Fruit fly (Drosophila melanogaster): ENCODE data around the gene Nfs1.

Nfs1 gene

DNA sequence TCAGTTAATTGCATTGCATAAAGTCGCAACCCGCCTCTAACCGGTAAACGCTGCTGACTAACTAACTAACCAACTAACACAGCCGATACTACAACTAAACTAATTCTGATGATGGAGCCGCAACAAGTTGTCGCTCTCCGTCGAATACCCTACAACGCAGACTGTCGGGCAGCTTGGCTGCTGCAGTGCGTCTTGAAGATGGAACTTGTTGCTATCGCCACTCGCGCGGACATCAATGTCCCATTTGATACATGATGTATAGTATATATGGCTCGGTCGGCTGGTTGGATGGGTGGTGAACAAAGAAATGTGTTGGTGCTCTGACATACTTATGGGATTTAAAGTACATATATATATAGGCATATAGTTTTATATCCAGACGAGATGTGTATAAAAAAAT, 26.1 kb downstream of the Nfs1 start:
- no peak for TF ChIP-seq CG17801 (GFP tag; optimal IDR thresholded peaks at IDR 0.05; ENCODE audit: partially characterized antibody)

DNA sequence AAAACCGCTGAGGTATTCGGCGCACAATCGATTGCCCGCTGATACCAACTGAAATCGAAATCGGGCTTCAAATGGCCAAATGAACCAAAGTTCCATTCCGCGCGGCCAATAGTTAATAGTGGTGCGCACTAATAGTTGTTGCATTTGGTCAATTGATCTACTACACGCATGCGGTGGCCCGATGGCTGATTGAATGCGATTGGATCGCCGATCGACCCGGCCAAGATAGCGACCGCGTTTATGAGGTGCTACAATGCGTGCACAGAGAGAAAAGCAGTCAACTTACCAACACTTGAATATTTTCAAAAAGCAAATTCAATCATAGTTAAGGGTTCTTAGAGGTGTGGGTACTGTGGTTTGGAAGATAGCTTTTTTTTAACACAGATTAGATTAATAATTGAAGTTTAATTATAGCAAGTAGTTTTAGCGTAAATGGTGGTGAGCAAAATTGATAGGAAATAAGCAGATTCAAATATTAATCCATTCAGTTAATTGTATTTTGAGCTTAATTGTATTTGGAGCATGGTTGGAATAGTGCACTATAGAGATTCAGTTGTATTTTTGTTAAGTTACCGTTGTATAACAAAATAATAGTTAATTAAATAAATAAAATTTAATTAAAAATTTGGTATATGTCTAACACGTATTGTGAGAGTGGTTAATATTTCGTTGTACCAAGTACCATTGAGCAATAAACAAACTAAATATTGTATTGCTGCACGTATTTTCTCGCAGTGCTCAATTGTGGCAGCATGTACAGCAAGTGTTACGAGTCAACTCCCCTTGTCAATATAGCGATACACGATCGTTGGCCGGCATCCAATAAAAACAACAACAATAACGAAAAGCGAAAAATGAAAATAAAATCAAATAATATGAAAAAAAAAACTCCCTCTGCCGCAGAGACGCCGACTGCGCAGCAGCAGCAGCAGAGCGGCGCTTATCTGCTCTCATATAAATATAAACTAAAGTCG, 27.3 kb downstream of the Nfs1 start:
- TF ChIP-seq CG17801 (GFP tag; optimal IDR thresholded peaks at IDR 0.05; ENCODE audit: partially characterized antibody): peak; percentile 39

DNA sequence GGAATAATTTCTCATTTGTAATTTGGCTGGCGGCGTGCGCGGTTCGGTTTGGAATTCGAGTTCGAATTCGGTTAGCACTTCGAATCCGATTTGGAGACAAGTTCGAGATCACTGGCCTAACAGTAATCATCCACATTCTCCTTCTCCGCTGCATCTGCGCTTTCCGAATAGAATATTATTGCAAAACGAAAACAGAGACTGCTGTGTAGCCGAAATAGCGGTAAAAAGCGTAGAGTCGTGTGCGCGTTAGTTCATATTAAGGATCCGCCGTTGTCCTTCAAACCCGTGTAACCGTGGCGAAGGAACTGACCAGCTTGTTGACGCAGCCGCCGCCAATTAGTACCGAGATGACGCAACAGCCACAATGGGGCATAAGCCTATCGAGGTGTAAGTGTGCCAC, 28.0 kb downstream of the Nfs1 start, which contains the start of gene dmGlut:
Gene dmGlut (plus strand): TSS at position 4 of the 400 bp plus-strand sequence.
- no peak for TF ChIP-seq CG17801 (GFP tag; optimal IDR thresholded peaks at IDR 0.05; ENCODE audit: partially characterized antibody)

DNA sequence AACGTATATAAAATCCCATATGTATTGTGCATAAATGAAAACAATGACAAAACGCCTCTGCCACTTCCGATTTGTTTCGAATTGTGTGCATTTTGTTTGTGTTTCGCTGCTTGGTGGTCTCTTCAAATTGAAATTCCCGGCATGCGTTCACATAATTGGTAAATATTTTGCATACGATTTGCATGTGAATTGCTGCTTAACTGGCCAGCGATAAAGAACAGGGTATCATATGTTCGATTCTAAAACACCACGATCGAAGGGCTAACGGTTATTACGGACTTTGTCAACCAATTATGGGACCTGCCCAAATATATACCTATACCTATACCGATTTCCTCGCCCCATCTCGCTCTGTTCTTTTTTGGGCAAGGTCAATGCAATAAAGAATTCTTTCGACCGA, 28.6 kb downstream of the Nfs1 start:
- TF ChIP-seq CG17801 (GFP tag; optimal IDR thresholded peaks at IDR 0.05; ENCODE audit: partially characterized antibody): no peak

DNA sequence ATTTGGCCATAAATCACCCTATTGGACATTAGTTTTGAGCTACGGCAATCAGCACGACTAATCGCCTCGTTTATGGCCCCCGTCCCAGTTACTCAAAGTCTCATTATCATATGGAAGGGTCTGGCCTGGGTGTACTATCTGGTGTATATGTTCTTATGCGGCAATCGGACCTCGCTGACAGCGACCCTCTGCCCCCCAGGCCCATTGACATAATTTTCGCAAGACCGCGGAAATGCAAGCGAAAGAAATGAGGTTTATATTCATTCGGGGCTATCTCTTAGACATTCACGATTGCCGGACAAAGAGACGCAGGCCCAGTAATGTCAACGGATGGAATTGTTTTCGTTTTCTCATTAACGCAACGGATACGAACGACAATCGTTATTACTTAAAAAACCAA, 29.4 kb downstream of the Nfs1 start:
- no peak for TF ChIP-seq CG17801 (GFP tag; optimal IDR thresholded peaks at IDR 0.05; ENCODE audit: partially characterized antibody)

DNA sequence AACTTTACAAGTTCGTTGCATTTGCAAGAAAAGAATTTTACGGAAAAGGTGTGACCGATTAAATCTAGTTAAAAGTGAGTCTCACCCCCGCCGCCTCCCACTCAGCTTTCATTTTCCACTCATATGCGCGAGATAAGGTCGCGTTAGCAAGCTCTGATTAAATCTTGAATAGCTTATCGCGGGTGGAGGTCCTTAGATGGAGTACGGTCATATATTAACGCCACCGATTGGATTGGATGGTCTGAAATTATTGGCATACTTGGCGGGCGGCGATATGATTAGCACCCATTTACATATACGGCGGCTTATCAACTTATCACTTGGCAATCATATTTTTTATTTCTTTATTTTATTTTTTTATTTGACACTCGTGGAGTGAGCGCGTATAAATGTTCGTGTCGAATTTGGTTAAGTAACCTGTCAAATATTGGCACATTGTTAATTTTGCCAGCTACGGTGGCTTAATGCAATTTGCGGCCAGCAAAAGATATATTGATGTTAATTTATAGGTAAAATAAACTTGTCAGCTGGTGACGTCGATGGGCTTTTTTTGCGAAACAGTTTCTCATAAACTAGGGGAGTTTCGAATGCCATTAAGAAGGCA, 30.2 kb downstream of the Nfs1 start:
- TF ChIP-seq CG17801 (GFP tag; optimal IDR thresholded peaks at IDR 0.05; ENCODE audit: partially characterized antibody): no peak

DNA sequence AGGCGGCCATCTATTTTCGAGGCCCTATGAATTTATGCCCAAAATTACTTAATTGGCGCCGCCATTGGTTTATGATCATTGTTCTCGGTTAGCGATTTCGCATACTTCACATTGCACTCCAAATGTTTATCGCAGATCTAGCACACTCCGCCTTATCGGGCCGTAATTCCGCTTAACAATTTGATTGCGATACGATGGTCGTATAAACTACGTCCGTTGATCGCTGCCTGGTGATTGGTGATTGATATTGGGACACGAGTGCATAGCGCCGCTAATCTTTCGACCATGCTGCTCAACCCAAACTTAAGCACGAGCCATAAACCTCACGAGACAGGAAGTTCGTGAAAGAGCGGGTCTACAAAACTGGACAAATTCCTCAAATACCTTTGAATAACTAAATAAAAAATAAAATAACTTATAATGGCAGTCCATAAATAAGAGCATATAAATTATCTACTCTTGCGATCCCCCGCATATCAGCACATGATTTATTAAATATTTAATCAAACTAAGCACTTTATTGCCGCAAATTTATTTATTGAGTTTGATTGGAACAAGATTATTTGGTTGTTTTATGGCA, 31.2 kb downstream of the Nfs1 start:
- TF ChIP-seq CG17801 (GFP tag; optimal IDR thresholded peaks at IDR 0.05; ENCODE audit: partially characterized antibody): no peak

DNA sequence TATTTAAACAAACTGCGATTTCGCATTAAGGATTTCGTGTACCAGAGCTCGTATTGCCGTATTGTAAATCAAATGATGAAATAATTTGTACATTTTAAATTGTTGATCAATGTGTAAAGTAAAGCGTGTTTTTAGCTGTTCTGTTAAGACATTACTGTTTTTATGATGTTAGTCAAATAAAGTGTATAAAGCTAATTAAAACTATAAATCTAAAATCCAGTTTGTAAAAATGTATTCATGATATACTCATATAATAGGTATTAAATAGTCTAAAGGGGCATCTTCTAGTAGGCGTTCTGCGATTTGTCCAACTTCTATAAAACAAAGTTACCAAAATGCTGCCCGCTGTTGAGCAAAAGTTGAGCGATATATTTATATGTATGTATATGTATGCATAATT, 34.4 kb downstream of the Nfs1 start, which contains the start of gene CG18788:
Gene CG18788 (plus strand): TSS at position 301 of the 400 bp plus-strand sequence.
- no peak for TF ChIP-seq CG17801 (GFP tag; optimal IDR thresholded peaks at IDR 0.05; ENCODE audit: partially characterized antibody)

DNA sequence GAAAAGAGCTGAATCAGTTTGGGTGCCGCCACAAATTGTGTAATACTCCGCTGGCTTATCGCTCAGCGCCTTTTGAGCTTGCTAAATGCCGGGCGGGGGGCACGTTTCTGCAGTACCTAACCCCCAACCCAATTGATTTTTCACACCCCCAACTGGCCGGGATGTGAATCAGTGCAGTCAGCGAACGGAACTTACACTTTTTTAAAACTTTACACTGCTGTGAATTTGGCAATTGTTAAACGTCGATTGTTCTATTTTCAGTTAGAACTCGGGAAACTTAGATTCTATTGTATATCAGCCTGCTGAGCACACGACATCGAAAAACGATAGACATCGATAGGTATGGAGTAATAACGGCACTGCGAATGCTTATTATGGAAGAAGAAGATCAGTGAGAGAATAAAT, 38.7 kb downstream of the Nfs1 start, which contains the start of gene Tom70:
Gene Tom70 (minus strand): TSS at position 335 of the 405 bp plus-strand sequence.
- peak; percentile 30 for TF ChIP-seq CG17801 (GFP tag; optimal IDR thresholded peaks at IDR 0.05; ENCODE audit: partially characterized antibody)

DNA sequence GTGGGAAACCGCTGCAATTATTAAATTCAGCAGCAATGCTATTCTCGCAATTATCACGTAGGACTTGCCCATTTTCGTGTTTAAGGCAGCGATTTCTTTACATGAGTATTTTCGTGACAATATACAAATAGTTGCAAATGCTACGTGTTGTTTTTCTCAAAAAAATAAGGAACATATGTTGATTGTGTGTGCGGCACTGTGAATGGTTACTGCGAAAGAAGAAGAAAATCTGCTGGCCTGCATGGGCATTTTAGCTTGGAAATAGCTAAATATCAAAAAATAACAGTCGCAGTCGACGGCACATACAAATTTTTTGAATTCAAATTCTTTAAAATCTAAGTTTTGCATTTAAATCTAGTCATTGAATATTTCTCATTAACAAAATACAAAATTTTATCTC, 41.1 kb downstream of the Nfs1 start, which contains the start of gene CG6766:
Gene CG6766 (minus strand): TSS at position 180 of the 400 bp plus-strand sequence.
- TF ChIP-seq CG17801 (GFP tag; optimal IDR thresholded peaks at IDR 0.05; ENCODE audit: partially characterized antibody): peak; percentile 32

DNA sequence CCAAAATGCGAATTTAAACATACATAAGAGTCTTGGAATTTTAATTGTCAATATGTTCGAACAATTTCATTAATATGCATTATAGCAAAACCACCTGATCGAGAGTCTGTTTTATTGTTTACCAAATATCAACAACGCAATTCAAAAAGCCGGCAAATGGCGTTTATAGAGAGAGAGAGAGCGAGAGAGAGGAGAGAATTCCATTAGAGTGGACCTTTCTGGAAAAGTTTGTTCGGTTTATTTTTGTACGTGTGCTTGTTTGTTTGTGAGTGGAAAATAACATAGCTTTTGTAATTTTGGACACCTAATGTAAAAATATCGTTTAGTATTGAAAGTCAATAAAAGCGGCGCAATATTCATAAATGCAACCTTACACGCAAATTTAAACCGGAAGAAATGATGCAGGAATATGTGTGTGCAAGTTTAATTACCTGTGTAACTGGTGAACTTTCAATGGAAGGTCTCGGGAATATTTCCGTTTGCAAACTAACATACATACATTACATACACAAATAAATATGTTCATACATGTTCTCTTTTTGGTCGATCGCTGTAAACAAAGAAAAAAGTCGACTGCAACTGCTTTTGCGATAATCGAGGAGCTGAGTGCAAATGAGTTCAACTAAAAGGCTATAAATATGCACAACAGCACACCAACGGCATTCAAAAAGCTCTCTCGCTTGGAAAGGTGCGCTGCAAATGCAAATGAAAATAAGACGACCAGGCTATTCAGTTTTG, 45.3 kb downstream of the Nfs1 start, which contains the start of gene CG6785:
Gene CG6785 (minus strand): TSS at position 588 of the 738 bp plus-strand sequence.
- peak; percentile 88 for TF ChIP-seq CG17801 (GFP tag; optimal IDR thresholded peaks at IDR 0.05; ENCODE audit: partially characterized antibody)

DNA sequence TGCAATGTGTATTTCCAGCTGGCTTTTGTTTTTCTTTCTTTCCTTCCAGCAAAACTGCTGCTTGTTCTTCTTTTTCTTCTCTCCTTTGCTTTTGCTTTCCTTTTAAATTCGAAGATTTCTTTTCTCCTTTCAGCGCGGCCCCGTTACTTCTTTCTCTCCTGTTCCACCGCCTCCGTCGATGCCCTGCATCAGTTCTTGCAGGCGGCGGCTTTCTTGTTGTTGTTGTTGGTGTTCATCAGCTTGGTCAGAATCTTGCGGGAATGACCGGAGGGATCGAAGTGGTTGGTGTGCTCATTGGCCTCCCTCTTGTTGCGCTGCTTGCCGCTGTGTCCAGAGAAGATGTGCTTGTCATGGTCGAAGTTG, 46.1 kb downstream of the Nfs1 start:
- TF ChIP-seq CG17801 (GFP tag; optimal IDR thresholded peaks at IDR 0.05; ENCODE audit: partially characterized antibody): no peak

DNA sequence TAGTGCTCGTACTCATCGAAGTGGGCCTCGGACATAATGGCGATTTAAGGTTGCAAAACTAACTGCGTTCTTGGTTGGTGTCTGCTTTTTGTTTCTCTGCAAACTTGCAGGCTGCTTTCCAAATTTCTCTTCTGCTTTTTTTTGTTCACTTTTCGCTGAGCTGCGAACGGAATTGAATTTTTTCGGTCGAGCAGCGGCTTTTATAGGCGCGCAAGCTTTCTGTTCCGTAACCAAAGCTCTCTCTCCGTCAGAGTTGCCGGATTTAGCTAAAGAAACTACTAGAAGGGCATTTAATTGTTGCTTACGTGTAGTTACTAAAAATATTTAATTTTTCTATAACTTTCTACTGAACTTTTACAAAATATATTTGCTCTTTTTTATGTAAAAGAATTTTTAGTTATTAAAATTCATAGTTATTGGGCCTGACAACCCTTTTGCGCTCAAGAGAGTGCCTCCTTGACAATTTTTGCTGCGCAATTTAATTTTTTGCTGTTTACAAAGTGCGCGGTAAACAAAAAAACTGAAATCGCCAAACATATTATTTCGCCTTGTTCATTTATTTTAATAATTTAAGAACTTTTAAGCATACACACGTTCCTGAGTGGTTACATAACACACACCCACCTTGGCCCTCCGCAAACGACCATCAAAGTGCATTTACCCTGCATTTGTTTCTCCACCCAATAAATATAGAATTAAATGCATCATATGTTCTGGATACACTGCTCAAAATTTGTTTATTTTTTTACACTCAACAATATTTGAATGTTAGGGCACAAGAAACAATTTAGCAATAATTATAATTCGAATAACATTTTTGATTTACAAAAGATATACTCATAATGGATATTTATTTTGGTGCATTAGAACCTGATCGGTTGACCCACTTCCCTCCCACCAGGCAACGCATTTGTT, 46.7 kb downstream of the Nfs1 start, which contains the start of gene CG6770:
Gene CG6770 (minus strand): TSS at position 178 of the 915 bp plus-strand sequence.
- peak; percentile 91 for TF ChIP-seq CG17801 (GFP tag; optimal IDR thresholded peaks at IDR 0.05; ENCODE audit: partially characterized antibody)

DNA sequence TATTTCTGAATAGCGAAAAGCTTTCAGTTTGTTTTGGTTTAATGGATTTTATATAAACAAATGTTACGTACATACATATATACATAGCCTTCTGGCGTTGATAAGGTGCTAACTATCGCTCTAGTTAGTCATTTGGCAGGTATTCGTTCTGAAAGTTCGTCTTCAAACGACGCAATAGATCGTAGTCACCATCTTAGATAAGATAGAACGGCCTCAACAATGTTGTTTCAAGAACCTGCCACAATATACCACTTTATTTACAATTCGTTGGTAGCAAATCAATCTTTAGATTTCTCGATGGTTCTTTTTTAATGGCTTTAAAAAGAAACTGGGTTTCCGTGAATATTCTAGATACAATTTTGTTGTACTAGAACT, 47.4 kb downstream of the Nfs1 start:
- no peak for TF ChIP-seq CG17801 (GFP tag; optimal IDR thresholded peaks at IDR 0.05; ENCODE audit: partially characterized antibody)

Measured in ovary, adult (tissue).